Worm (Caenorhabditis elegans) whole organism, L4 larva: ENCODE results near the gene M01F1.8.

Experiments used
- D1046.2 ChIP-seq: fragments of 200-800 bp; sonication (Bioruptor generic); IDR thresholded peaks from 2 replicates; pipeline ENCODE4 v1.3.6; 2022; ENCODE audit warnings: missing genetic modification characterization, missing compliant biosample characterization
- F49E8.2 ChIP-seq: sonication (generic microtip); optimal IDR thresholded peaks from 2 replicates; lab custom pipeline; 2016; ENCODE audit warnings: missing compliant biosample characterization, mild to moderate bottlenecking, missing genetic modification characterization, borderline replicate concordance
- R02D3.7 ChIP-seq: fragments of 150-350 bp; sonication (generic microtip); optimal IDR thresholded peaks from 3 replicates; lab custom pipeline; 2014; ENCODE audit warnings: missing biosample characterization, missing genetic modification characterization
- Y48G9A.11 ChIP-seq: fragments of 200-800 bp; sonication (Bioruptor generic); IDR thresholded peaks from 2 replicates; pipeline ENCODE4 v1.3.6; 2022; ENCODE audit warnings: missing genetic modification reagents, missing genetic modification characterization, missing compliant biosample characterization
- Y75B8A.6 ChIP-seq: fragments of 200-800 bp; sonication (Bioruptor generic); IDR thresholded peaks from 2 replicates; pipeline ENCODE4 v1.3.6; 2022; ENCODE audit warnings: missing genetic modification reagents, missing genetic modification characterization, missing compliant biosample characterization
- aha-1 ChIP-seq: fragments of 150-350 bp; peaks from one replicate; lab custom pipeline; 2014; ENCODE audit warnings: missing biosample characterization, missing genetic modification characterization
- ceh-20 ChIP-seq: fragments of 200-800 bp; sonication (Bioruptor generic); IDR thresholded peaks from 2 replicates; pipeline ENCODE4 v1.3.6; 2022; ENCODE audit warnings: missing genetic modification reagents, missing genetic modification characterization, missing compliant biosample characterization
- ceh-28 ChIP-seq: fragments of 150-350 bp; optimal IDR thresholded peaks from 2 replicates; lab custom pipeline; 2014; ENCODE audit warnings: missing biosample characterization, missing genetic modification reagents, missing genetic modification characterization
- ceh-32 ChIP-seq: sonication (generic microtip); optimal IDR thresholded peaks from 2 replicates; lab custom pipeline; 2016; ENCODE audit warnings: mild to moderate bottlenecking, missing genetic modification characterization, missing compliant biosample characterization; ENCODE audit not compliant: poor library complexity
- cey-2 ChIP-seq: sonication (generic microtip); optimal IDR thresholded peaks from 3 replicates; lab custom pipeline; 2017; ENCODE audit warnings: missing genetic modification characterization, mild to moderate bottlenecking, missing compliant biosample characterization, antibody characterized with exemption, borderline replicate concordance; ENCODE audit not compliant: insufficient read depth
- daf-16 ChIP-seq, 3 experiments: sonication (generic microtip); optimal IDR thresholded peaks; 2 replicates each; lab custom pipeline; 2016 to 2017; ENCODE audit warnings: missing genetic modification characterization in 3 of 3, missing genetic modification reagents in 3 of 3, mild to moderate bottlenecking in 2 of 3, missing compliant biosample characterization in 2 of 3, missing biosample characterization in 1 of 3, moderate library complexity in 1 of 3
- dmd-6 ChIP-seq: fragments of 200-800 bp; sonication (Bioruptor generic); IDR thresholded peaks from 2 replicates; pipeline ENCODE4 v1.3.6; 2022; ENCODE audit warnings: missing genetic modification reagents, missing genetic modification characterization, missing compliant biosample characterization
- dpl-1 ChIP-seq: fragments of 150-350 bp; optimal IDR thresholded peaks from 2 replicates; lab custom pipeline; 2014; ENCODE audit warnings: missing biosample characterization, missing genetic modification reagents, missing genetic modification characterization
- duxl-1 ChIP-seq: sonication (generic microtip); optimal IDR thresholded peaks from 2 replicates; lab custom pipeline; 2016; ENCODE audit warnings: mild to moderate bottlenecking, missing genetic modification characterization, moderate library complexity, missing compliant biosample characterization; ENCODE audit not compliant: poor library complexity
- dve-1 ChIP-seq: sonication (generic microtip); optimal IDR thresholded peaks from 2 replicates; lab custom pipeline; 2017; ENCODE audit warnings: antibody characterized with exemption, mild to moderate bottlenecking, missing genetic modification characterization, missing compliant biosample characterization; ENCODE audit not compliant: insufficient read depth
- fos-1 ChIP-seq: fragments of 150-350 bp; optimal IDR thresholded peaks from 2 replicates; lab custom pipeline; 2014; ENCODE audit warnings: missing biosample characterization, missing genetic modification characterization
- hlh-11 ChIP-seq: fragments of 200-800 bp; sonication (Bioruptor generic); optimal IDR thresholded peaks from 2 replicates; lab custom pipeline; 2018; ENCODE audit warnings: mild to moderate bottlenecking, missing genetic modification characterization, missing compliant biosample characterization
- hlh-30 ChIP-seq: sonication (generic microtip); optimal IDR thresholded peaks from 2 replicates; lab custom pipeline; 2017; ENCODE audit warnings: antibody characterized with exemption, mild to moderate bottlenecking, missing genetic modification characterization, missing compliant biosample characterization; ENCODE audit not compliant: insufficient read depth
- hmg-1.1 ChIP-seq: fragments of 200-800 bp; sonication (Bioruptor generic); IDR thresholded peaks from 2 replicates; pipeline ENCODE4 v1.3.6; 2022; ENCODE audit warnings: missing genetic modification reagents, missing genetic modification characterization, missing compliant biosample characterization
- jun-1 ChIP-seq: fragments of 150-350 bp; optimal IDR thresholded peaks from 2 replicates; lab custom pipeline; 2014; ENCODE audit warnings: missing biosample characterization, missing genetic modification reagents, missing genetic modification characterization
- lin-13 ChIP-seq: fragments of 150-350 bp; optimal IDR thresholded peaks from 2 replicates; lab custom pipeline; 2014; ENCODE audit warnings: missing biosample characterization, missing genetic modification reagents, missing genetic modification characterization
- lin-29 ChIP-seq: fragments of 200-800 bp; sonication (Bioruptor generic); IDR thresholded peaks from 2 replicates; pipeline ENCODE4 v1.3.6; 2022; ENCODE audit warnings: missing genetic modification reagents, missing genetic modification characterization, missing compliant biosample characterization
- lin-38 ChIP-seq: fragments of 200-800 bp; sonication (Bioruptor generic); IDR thresholded peaks from 2 replicates; pipeline ENCODE4 v1.3.6; 2022; ENCODE audit warnings: missing genetic modification reagents, missing genetic modification characterization, missing compliant biosample characterization
- lsy-2 ChIP-seq, 2 experiments: fragments of 150-350 bp in 1 of 2; sonication (generic microtip) in 1 of 2; optimal IDR thresholded peaks; 2 replicates each; lab custom pipeline; 2014 to 2017; ENCODE audit warnings: missing biosample characterization in 2 of 2, missing genetic modification characterization in 2 of 2
- madf-5 ChIP-seq, 2 experiments: fragments of 200-800 bp; sonication (Bioruptor generic); IDR thresholded peaks; 2 replicates each; pipeline ENCODE4 v1.3.6; 2022; ENCODE audit warnings: missing compliant biosample characterization in 2 of 2, missing genetic modification characterization in 2 of 2
- mdt-29 ChIP-seq: fragments of 200-800 bp; sonication (Bioruptor generic); IDR thresholded peaks from 2 replicates; pipeline ENCODE4 v1.3.6; 2022; ENCODE audit warnings: missing genetic modification reagents, missing genetic modification characterization, missing compliant biosample characterization
- mep-1 ChIP-seq: fragments of 150-350 bp; sonication (generic microtip); optimal IDR thresholded peaks from 3 replicates; lab custom pipeline; 2014; ENCODE audit warnings: missing biosample characterization, missing genetic modification characterization
- mes-2 ChIP-seq: sonication (generic microtip); optimal IDR thresholded peaks from 2 replicates; lab custom pipeline; 2016; ENCODE audit warnings: missing genotype, mild to moderate bottlenecking, missing genetic modification characterization, missing compliant biosample characterization; ENCODE audit not compliant: poor library complexity, severe bottlenecking
- mxl-2 ChIP-seq: fragments of 200-800 bp; sonication (Bioruptor generic); conservative IDR thresholded peaks from 2 replicates; pipeline ENCODE4 v1.3.6; 2022; ENCODE audit warnings: missing genetic modification reagents, missing genetic modification characterization, missing compliant biosample characterization
- nhr-11 ChIP-seq: fragments of 150-350 bp; optimal IDR thresholded peaks from 2 replicates; lab custom pipeline; 2014; ENCODE audit warnings: missing biosample characterization, missing genetic modification characterization
- nhr-237 ChIP-seq: sonication (generic microtip); optimal IDR thresholded peaks from 2 replicates; lab custom pipeline; 2017; ENCODE audit warnings: missing biosample characterization, missing genetic modification characterization
- nhr-28 ChIP-seq: fragments of 150-350 bp; optimal IDR thresholded peaks from 2 replicates; lab custom pipeline; 2014; ENCODE audit warnings: missing biosample characterization, missing genetic modification characterization
- nhr-6 ChIP-seq: fragments of 150-350 bp; optimal IDR thresholded peaks from 2 replicates; lab custom pipeline; 2014; ENCODE audit warnings: missing biosample characterization, missing genetic modification characterization
- pha-4 ChIP-seq, 2 experiments: fragments of 150-350 bp in 1 of 2; fragments of 200-800 bp in 1 of 2; sonication (Bioruptor generic) in 1 of 2; IDR thresholded peaks in 1 of 2; optimal IDR thresholded peaks in 1 of 2; 2 replicates each; pipeline versions ENCODE4 v1.3.6 to Lab custom; 2014 to 2022; ENCODE audit warnings: missing genetic modification characterization in 2 of 2, missing genetic modification reagents in 2 of 2, missing biosample characterization in 1 of 2, missing compliant biosample characterization in 1 of 2
- rbr-2 ChIP-seq: sonication (generic microtip); optimal IDR thresholded peaks from 2 replicates; lab custom pipeline; 2016; ENCODE audit warnings: missing genotype, missing genetic modification characterization, missing compliant biosample characterization
- saeg-2 ChIP-seq: fragments of 200-800 bp; sonication (Bioruptor generic); IDR thresholded peaks from 2 replicates; pipeline ENCODE4 v1.3.6; 2022; ENCODE audit warnings: missing genetic modification reagents, missing genetic modification characterization, missing compliant biosample characterization
- set-16 ChIP-seq: fragments of 200-800 bp; sonication (Bioruptor generic); IDR thresholded peaks from 2 replicates; pipeline ENCODE4 v1.3.6; 2022; ENCODE audit warnings: missing genetic modification reagents, missing genetic modification characterization, missing compliant biosample characterization
- spr-1 ChIP-seq: sonication (generic microtip); optimal IDR thresholded peaks from 2 replicates; lab custom pipeline; 2016; ENCODE audit warnings: mild to moderate bottlenecking, missing genetic modification characterization, missing compliant biosample characterization
- unc-130 ChIP-seq: sonication (generic microtip); optimal IDR thresholded peaks from 2 replicates; lab custom pipeline; 2016; ENCODE audit warnings: missing genetic modification reagents, missing genetic modification characterization, missing compliant biosample characterization
- unc-39 ChIP-seq: sonication (generic microtip); optimal IDR thresholded peaks from 2 replicates; lab custom pipeline; 2017; ENCODE audit warnings: missing biosample characterization, missing genetic modification characterization
- vab-7 ChIP-seq: fragments of 200-800 bp; sonication (Bioruptor generic); IDR thresholded peaks from 2 replicates; pipeline ENCODE4 v1.3.6; 2022; ENCODE audit warnings: missing genetic modification reagents, missing genetic modification characterization, missing compliant biosample characterization
- zip-11 ChIP-seq: fragments of 200-800 bp; sonication (Bioruptor generic); IDR thresholded peaks from 2 replicates; pipeline ENCODE4 v1.3.6; 2022; ENCODE audit warnings: missing genetic modification characterization, missing compliant biosample characterization
- ztf-11 ChIP-seq: fragments of 150-350 bp; optimal IDR thresholded peaks from 2 replicates; lab custom pipeline; 2014; ENCODE audit warnings: missing biosample characterization, missing genetic modification characterization
- ztf-7 ChIP-seq: fragments of 150-350 bp; optimal IDR thresholded peaks from 2 replicates; lab custom pipeline; 2014; ENCODE audit warnings: missing biosample characterization, missing genetic modification characterization

Gene M01F1.8

ce11 chrIII:3511808-3512207, 9.5 kb upstream of the M01F1.8 start:
- TF ChIP-seq lin-38 (GFP tag; lab: Robert Waterston, UW), result peak; percentile 46
- TF ChIP-seq ceh-32 (tag; lab: Kevin White, UChicago), result no peak

- TF ChIP-seq mep-1 (tag; lab: Kevin White, UChicago), result peak; percentile 46
- TF ChIP-seq aha-1 (tag; lab: Kevin White, UChicago), result peak; percentile 85
- peak; percentile 36 for TF ChIP-seq hlh-30 (tag; lab: Kevin White, UChicago)
- peak; percentile 7 for TF ChIP-seq nhr-28 (tag; lab: Kevin White, UChicago)
- peak; percentile 72 for TF ChIP-seq mes-2 (tag; lab: Kevin White, UChicago)
- TF ChIP-seq zip-11 (GFP tag; lab: Robert Waterston, UW), result no peak
- peak; percentile 66 for TF ChIP-seq unc-130 (GFP tag; lab: Kevin White, UChicago)
- no peak for TF ChIP-seq D1046.2 (GFP tag; lab: Robert Waterston, UW)
- no peak for TF ChIP-seq vab-7 (GFP tag; lab: Robert Waterston, UW)
- TF ChIP-seq duxl-1, result no peak
- peak; percentile 14 for TF ChIP-seq ztf-7
- TF ChIP-seq daf-16 (GFP tag; optimal IDR thresholded peaks at IDR 0.05; lab: Kevin White, UChicago), result peak in 1 of 2 experiments; percentile 25
- TF ChIP-seq daf-16 (tag; optimal IDR thresholded peaks at IDR 0.05; lab: Kevin White, UChicago), result peak; percentile 91
- no peak for TF ChIP-seq pha-4 (GFP tag; IDR thresholded peaks at IDR 0.05; lab: Robert Waterston, UW)
- TF ChIP-seq pha-4 (tag; optimal IDR thresholded peaks at IDR 0.05; lab: Kevin White, UChicago), result peak; percentile 74
- TF ChIP-seq rbr-2 (tag; lab: Kevin White, UChicago), result peak; percentile 25
- TF ChIP-seq mdt-29 (GFP tag; lab: Robert Waterston, UW), result no peak
- TF ChIP-seq madf-5 (GFP tag; IDR thresholded peaks at IDR 0.05; lab: Robert Waterston, UW), result no peak
- TF ChIP-seq F49E8.2 (tag; lab: Kevin White, UChicago), result no peak
- TF ChIP-seq set-16, result no peak
- peak in 1 of 2 experiments; percentile 97 for TF ChIP-seq lsy-2 (tag; optimal IDR thresholded peaks at IDR 0.05; lab: Kevin White, UChicago)
- no peak for TF ChIP-seq jun-1 (tag; lab: Kevin White, UChicago)
- TF ChIP-seq dpl-1, result peak; percentile 64
- TF ChIP-seq unc-39 (tag; lab: Kevin White, UChicago), result no peak
- TF ChIP-seq hmg-1.1 (GFP tag; lab: Robert Waterston, UW), result no peak
- peak; percentile 57 for TF ChIP-seq dve-1 (tag; lab: Kevin White, UChicago)
- peak; percentile 57 for TF ChIP-seq lin-38 (GFP tag; lab: Robert Waterston, UW)
- TF ChIP-seq nhr-237 (tag; lab: Kevin White, UChicago), result no peak
- peak; percentile 36 for TF ChIP-seq nhr-6 (tag; lab: Kevin White, UChicago)
- no peak for TF ChIP-seq ztf-11 (tag; lab: Kevin White, UChicago)
- TF ChIP-seq dmd-6 (GFP tag; lab: Robert Waterston, UW), result peak; percentile 27; the same call in 1 of the 2 replicates
- no peak for TF ChIP-seq ceh-20 (GFP tag; lab: Robert Waterston, UW)
- TF ChIP-seq fos-1, result no peak
- TF ChIP-seq, all 104 proteins: peak for 16
These were observed 7.6 kb upstream of the M01F1.8 start, which contains the start of the genes M01F1.4 and mrpl-35 for ce11 chrIII:3509908-3510307. M01F1.4 (minus strand) TSS chrIII:3510033. mrpl-35 (plus strand) TSS chrIII:3510237.

ce11 chrIII:3505051-3505548, 2.8 kb upstream of the M01F1.8 start, which contains the start of gene lias-1:
lias-1 (minus strand) TSS chrIII:3505101.
- TF ChIP-seq hlh-11 (tag; lab: Kevin White, UChicago) (peak; percentile 69), saeg-2 (GFP tag; lab: Robert Waterston, UW) (no peak), R02D3.7 (tag; lab: Kevin White, UChicago) (no peak), hmg-1.1 (GFP tag; lab: Robert Waterston, UW) (peak; percentile 66), lin-29 (GFP tag; lab: Robert Waterston, UW) (no peak), mes-2 (tag; lab: Kevin White, UChicago) (peak; percentile 90), lin-38 (GFP tag; lab: Robert Waterston, UW) (peak; percentile 83), nhr-11 (tag; lab: Kevin White, UChicago) (peak; percentile 70), spr-1 (tag; lab: Kevin White, UChicago) (peak; percentile 24), nhr-237 (tag; lab: Kevin White, UChicago) (no peak), unc-130 (GFP tag; lab: Kevin White, UChicago) (peak; percentile 8), lin-13 (GFP tag; lab: Kevin White, UChicago) (peak; percentile 86), cey-2 (tag; lab: Kevin White, UChicago) (no peak), Y75B8A.6 (no peak), Y48G9A.11 (GFP tag; lab: Robert Waterston, UW) (no peak), mxl-2 (GFP tag; lab: Robert Waterston, UW) (no peak), pha-4 (GFP tag; IDR thresholded peaks at IDR 0.05; lab: Robert Waterston, UW) (no peak), pha-4 (tag; optimal IDR thresholded peaks at IDR 0.05; lab: Kevin White, UChicago) (peak; percentile 33), ceh-28 (no peak), ztf-11 (tag; lab: Kevin White, UChicago) (no peak), dpl-1 (peak; percentile 84)
